Fruit fly (Drosophila melanogaster) whole organism, pupa: Measurements from ENCODE around the gene betaTub85D.
A peak's percentile ranks its signal among the peaks of the same experiment; 100 is the strongest.

Source experiments
- CG10348 ChIP-seq: fragments of 200-800 bp; sonication (Bioruptor generic); IDR thresholded peaks from 2 replicates; pipeline ENCODE4 v1.3.6; 2022; ENCODE audit warnings: missing biosample characterization, missing genetic modification characterization
- CG12605 ChIP-seq: fragments of 200-800 bp; sonication (Bioruptor generic); IDR thresholded peaks from 2 replicates; pipeline ENCODE4 v1.3.6; 2022; ENCODE audit warnings: missing biosample characterization, missing genetic modification characterization
- CG8301 ChIP-seq: fragments of 200-800 bp; sonication (Bioruptor generic); optimal IDR thresholded peaks from 2 replicates; lab custom pipeline; 2018; ENCODE audit warnings: missing biosample characterization, mild to moderate bottlenecking, missing genetic modification characterization
- Pif1A ChIP-seq: fragments of 200-800 bp; sonication (Bioruptor generic); optimal IDR thresholded peaks from 3 replicates; lab custom pipeline; 2016; ENCODE audit warnings: missing biosample characterization, missing genetic modification characterization

DNA sequence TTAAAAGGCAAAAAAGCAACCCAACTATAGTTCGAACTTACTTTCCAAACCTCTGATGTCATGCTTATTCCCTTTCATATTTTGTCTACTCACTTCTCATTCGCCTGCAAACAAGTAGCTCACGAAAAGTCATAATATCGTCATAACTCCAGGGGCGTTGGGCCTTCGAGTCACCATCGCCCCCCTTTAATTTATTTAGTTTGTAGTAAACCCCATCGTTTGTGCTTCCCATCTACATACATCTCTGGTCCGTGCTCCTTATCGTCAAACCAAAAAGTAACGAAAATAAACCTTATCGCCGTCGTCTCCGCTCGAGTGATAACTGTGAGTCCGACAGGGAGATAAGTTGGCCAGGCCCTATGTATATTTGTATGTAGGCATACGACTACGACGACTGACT, 18.9 kb upstream of the betaTub85D start:
- no peak for TF ChIP-seq CG10348 (GFP tag; lab: Robert Waterston, UW)
- peak; percentile 17 for TF ChIP-seq Pif1A
- no peak for TF ChIP-seq CG8301 (tag; lab: Kevin White, UChicago)
- TF ChIP-seq CG12605: no peak
